Worm (Caenorhabditis elegans) whole organism, early embryonic: ENCODE data around the gene srm-4.

Experiments used
- B0310.2 ChIP-seq: sonication (generic microtip); optimal IDR thresholded peaks from 2 replicates; lab custom pipeline; 2016; ENCODE audit warnings: mild to moderate bottlenecking, missing genetic modification characterization, missing compliant biosample characterization
- F13C5.2 ChIP-seq: sonication (generic microtip); optimal IDR thresholded peaks from 2 replicates; lab custom pipeline; 2017; ENCODE audit warnings: mild to moderate bottlenecking, missing genetic modification characterization, inconsistent platforms, missing compliant biosample characterization
- aly-1 ChIP-seq: sonication (generic microtip); optimal IDR thresholded peaks from 2 replicates; lab custom pipeline; 2016; ENCODE audit warnings: missing genetic modification characterization, missing compliant biosample characterization
- ama-1 ChIP-seq: fragments of 150-350 bp; optimal IDR thresholded peaks from 2 replicates; lab custom pipeline; 2014
- ceh-13 ChIP-seq: fragments of 200-800 bp; sonication (Bioruptor generic); optimal IDR thresholded peaks from 2 replicates; lab custom pipeline; 2018; ENCODE audit warnings: mild to moderate bottlenecking, missing genetic modification characterization, missing compliant biosample characterization
- ceh-36 ChIP-seq: sonication (generic microtip); optimal IDR thresholded peaks from 2 replicates; lab custom pipeline; 2016; ENCODE audit warnings: missing genetic modification characterization, inconsistent platforms, missing compliant biosample characterization
- ets-7 ChIP-seq: sonication (generic microtip); optimal IDR thresholded peaks from 2 replicates; lab custom pipeline; 2016; ENCODE audit warnings: missing genotype, missing genetic modification characterization, missing compliant biosample characterization
- flt-1 ChIP-seq: fragments of 200-800 bp; sonication (Bioruptor generic); IDR thresholded peaks from 2 replicates; pipeline ENCODE4 v1.3.6; 2022; ENCODE audit warnings: missing genetic modification characterization, missing compliant biosample characterization
- hmbx-1 ChIP-seq: sonication (generic microtip); optimal IDR thresholded peaks from 2 replicates; lab custom pipeline; 2016; ENCODE audit warnings: mild to moderate bottlenecking, missing genetic modification characterization, missing compliant biosample characterization
- hmg-4 ChIP-seq: fragments of 200-800 bp; sonication (Bioruptor generic); optimal IDR thresholded peaks from 2 replicates; lab custom pipeline; 2018; ENCODE audit warnings: mild to moderate bottlenecking, missing genetic modification characterization, missing compliant biosample characterization
- hnd-1 ChIP-seq: sonication (generic microtip); optimal IDR thresholded peaks from 2 replicates; lab custom pipeline; 2016; ENCODE audit warnings: missing genetic modification characterization, missing compliant biosample characterization
- pes-1 ChIP-seq: fragments of 200-800 bp; sonication (Bioruptor generic); IDR thresholded peaks from 2 replicates; pipeline ENCODE4 v1.3.6; 2022; ENCODE audit warnings: missing genetic modification reagents, missing genetic modification characterization, missing compliant biosample characterization
- scrt-1 ChIP-seq: fragments of 200-800 bp; sonication (Bioruptor generic); IDR thresholded peaks from 2 replicates; pipeline ENCODE4 v1.3.6; 2022; ENCODE audit warnings: missing genetic modification characterization, missing compliant biosample characterization
- sea-1 ChIP-seq: fragments of 200-800 bp; sonication (Bioruptor generic); conservative IDR thresholded peaks from 2 replicates; pipeline ENCODE4 v1.3.6; 2022; ENCODE audit warnings: missing genetic modification characterization, missing compliant biosample characterization
- tbx-11 ChIP-seq: fragments of 200-800 bp; sonication (Bioruptor generic); IDR thresholded peaks from 2 replicates; pipeline ENCODE4 v1.3.6; 2022; ENCODE audit warnings: missing genetic modification characterization, missing compliant biosample characterization
- tbx-37 ChIP-seq: fragments of 200-800 bp; sonication (Bioruptor generic); conservative IDR thresholded peaks from 2 replicates; pipeline ENCODE4 v1.3.6; 2022; ENCODE audit warnings: missing genetic modification reagents, missing genetic modification characterization, missing compliant biosample characterization
- tra-4 ChIP-seq: sonication (generic microtip); optimal IDR thresholded peaks from 2 replicates; lab custom pipeline; 2017; ENCODE audit warnings: missing genetic modification characterization, missing compliant biosample characterization

The srm-4 gene

DNA sequence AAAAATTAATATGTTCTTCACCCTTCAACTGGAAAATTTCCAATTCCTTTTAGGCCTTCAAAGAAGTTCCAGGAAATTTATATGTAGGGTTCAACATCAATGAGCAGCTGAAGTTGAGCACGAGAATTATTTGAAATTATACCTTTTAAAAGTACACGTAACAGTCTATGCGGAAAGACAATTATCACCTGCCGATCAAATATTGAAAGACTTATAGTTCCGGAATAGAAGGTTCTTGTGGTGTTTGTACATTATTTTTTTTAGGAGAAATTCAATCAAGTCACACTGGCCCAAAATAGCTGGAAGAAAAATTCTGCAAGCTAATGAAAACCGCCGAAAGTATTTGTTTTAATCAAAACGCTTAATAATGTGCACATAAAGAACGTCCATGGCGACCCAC, 47.0 kb downstream of the srm-4 start:
- TF ChIP-seq hmg-4 (GFP tag; lab: Kevin White, UChicago) (no peak), tbx-37 (GFP tag; lab: Robert Waterston, UW) (no peak), ama-1 (lab: Kevin White, UChicago) (no peak), hnd-1 (tag; lab: Kevin White, UChicago) (no peak), sea-1 (GFP tag; lab: Robert Waterston, UW) (no peak), ets-7 (tag; lab: Kevin White, UChicago) (no peak), tbx-11 (no peak), tra-4 (no peak), F13C5.2 (tag; lab: Kevin White, UChicago) (no peak), hmbx-1 (tag; lab: Kevin White, UChicago) (no peak), ceh-36 (tag; lab: Kevin White, UChicago) (no peak), flt-1 (GFP tag; lab: Robert Waterston, UW) (no peak), ceh-13 (GFP tag; lab: Kevin White, UChicago) (no peak), pes-1 (GFP tag; lab: Robert Waterston, UW) (no peak), B0310.2 (no peak), aly-1 (no peak), scrt-1 (GFP tag; lab: Robert Waterston, UW) (no peak)
